Worm (Caenorhabditis elegans): ENCODE measurements around the gene sel-2.

- TF ChIP-seq lin-11 (tag; optimal IDR thresholded peaks at IDR 0.05) = no peak
- TF ChIP-seq snpc-4 (tag; optimal IDR thresholded peaks at IDR 0.05) = no peak
- TF ChIP-seq ama-1 (optimal IDR thresholded peaks at IDR 0.05) = no peak
Measured at ce11 chrIII:4628165-4628564, 16.0 kb upstream of the sel-2 start, which contains the start of gene clec-151.

Measured in whole organism, L2 larva.